Worm (Caenorhabditis elegans) whole organism, young adult: ENCODE results near the gene ckr-2.

Experiments used
- F22D6.2 ChIP-seq: sonication (generic microtip); optimal IDR thresholded peaks from 2 replicates; lab custom pipeline; 2016; ENCODE audit warnings: mild to moderate bottlenecking, missing genetic modification characterization, missing compliant biosample characterization
- T26A5.8 ChIP-seq: sonication (generic microtip); optimal IDR thresholded peaks from 2 replicates; lab custom pipeline; 2016; ENCODE audit warnings: missing genetic modification characterization, missing compliant biosample characterization
- ama-1 ChIP-seq, 3 experiments: fragments of 150-350 bp in 1 of 3; sonication (generic microtip) in 2 of 3; optimal IDR thresholded peaks; 2 replicates each; lab custom pipeline; 2014 to 2018; ENCODE audit warnings: missing biosample characterization in 2 of 3, missing genetic modification characterization in 2 of 3, missing genetic modification reagents in 2 of 3
- attf-5 ChIP-seq: fragments of 200-800 bp; sonication (Bioruptor generic); optimal IDR thresholded peaks from 2 replicates; lab custom pipeline; 2018; ENCODE audit warnings: mild to moderate bottlenecking, missing genetic modification characterization, missing compliant biosample characterization
- ekl-4 ChIP-seq: fragments of 200-800 bp; sonication (Bioruptor generic); IDR thresholded peaks from 2 replicates; pipeline ENCODE4 v1.3.6; 2022; ENCODE audit warnings: missing genetic modification reagents, missing genetic modification characterization, missing compliant biosample characterization
- hmg-1.2 ChIP-seq: fragments of 200-800 bp; sonication (Bioruptor generic); IDR thresholded peaks from 2 replicates; pipeline ENCODE4 v1.3.6; 2022; ENCODE audit warnings: missing genetic modification reagents, missing genetic modification characterization, missing compliant biosample characterization
- lin-26 ChIP-seq: fragments of 200-800 bp; sonication (Bioruptor generic); IDR thresholded peaks from 2 replicates; pipeline ENCODE4 v1.3.6; 2022; ENCODE audit warnings: missing genetic modification reagents, missing genetic modification characterization, missing compliant biosample characterization
- nfyb-1 ChIP-seq: fragments of 200-800 bp; sonication (Bioruptor generic); IDR thresholded peaks from 2 replicates; pipeline ENCODE4 v1.3.6; 2022; ENCODE audit warnings: missing genetic modification reagents, missing genetic modification characterization, missing compliant biosample characterization
- repo-1 ChIP-seq: sonication (generic microtip); optimal IDR thresholded peaks from 2 replicates; lab custom pipeline; 2017; ENCODE audit warnings: mild to moderate bottlenecking, missing genetic modification characterization, missing compliant biosample characterization
- unc-62 ChIP-seq: fragments of 150-350 bp; optimal IDR thresholded peaks from 2 replicates; lab custom pipeline; 2014; ENCODE audit warnings: missing biosample characterization, missing genetic modification reagents, missing genetic modification characterization
- ztf-26 ChIP-seq: sonication (generic microtip); optimal IDR thresholded peaks from 2 replicates; lab custom pipeline; 2017; ENCODE audit warnings: missing genetic modification characterization, missing compliant biosample characterization

ce11 chrIII:2006937-2007336 is 14.5 kb downstream of the ckr-2 start:
- no peak for TF ChIP-seq F22D6.2 (tag; lab: Kevin White, UChicago)
- TF ChIP-seq T26A5.8 (tag; lab: Kevin White, UChicago), result no peak
- no peak for TF ChIP-seq nfyb-1 (GFP tag; lab: Robert Waterston, UW)
- no peak for TF ChIP-seq ztf-26 (tag; lab: Kevin White, UChicago)
- no peak for TF ChIP-seq repo-1
- TF ChIP-seq hmg-1.2 (GFP tag; lab: Robert Waterston, UW), result no peak
- TF ChIP-seq unc-62 (GFP tag; lab: Kevin White, UChicago), result no peak
- TF ChIP-seq attf-5, result no peak
- no peak for TF ChIP-seq ama-1 (optimal IDR thresholded peaks at IDR 0.05; lab: Kevin White, UChicago)
- TF ChIP-seq ama-1 (GFP tag; optimal IDR thresholded peaks at IDR 0.05; lab: Kevin White, UChicago), result no peak
- no peak for TF ChIP-seq lin-26 (GFP tag; lab: Robert Waterston, UW)
- TF ChIP-seq ekl-4 (GFP tag; lab: Robert Waterston, UW), result no peak
